Worm (Caenorhabditis elegans) whole organism, late embryonic: ENCODE measurements around the gene grk-1.

Experiments used
- Y22D7AL.16 ChIP-seq: sonication (generic microtip); optimal IDR thresholded peaks from 2 replicates; lab custom pipeline; 2016; ENCODE audit warnings: missing genetic modification characterization, missing compliant biosample characterization
- ama-1 ChIP-seq: fragments of 150-350 bp; optimal IDR thresholded peaks from 2 replicates; lab custom pipeline; 2014
- ceh-2 ChIP-seq: sonication (generic microtip); optimal IDR thresholded peaks from 2 replicates; lab custom pipeline; 2016; ENCODE audit warnings: missing genotype, missing genetic modification characterization, missing compliant biosample characterization
- elt-2 ChIP-seq: sonication (generic microtip); optimal IDR thresholded peaks from 2 replicates; lab custom pipeline; 2016; ENCODE audit warnings: missing genetic modification reagents, missing genetic modification characterization, missing compliant biosample characterization
- ets-4 ChIP-seq: sonication (generic microtip); optimal IDR thresholded peaks from 2 replicates; lab custom pipeline; 2016; ENCODE audit warnings: missing genetic modification characterization, missing compliant biosample characterization
- gmeb-2 ChIP-seq: sonication (generic microtip); optimal IDR thresholded peaks from 2 replicates; lab custom pipeline; 2016; ENCODE audit warnings: missing genetic modification characterization, inconsistent platforms, missing compliant biosample characterization
- rnt-1 ChIP-seq: sonication (generic microtip); optimal IDR thresholded peaks from 2 replicates; lab custom pipeline; 2016; ENCODE audit warnings: missing genetic modification characterization, missing compliant biosample characterization
- sox-2 ChIP-seq: fragments of 200-800 bp; sonication (Bioruptor generic); IDR thresholded peaks from 2 replicates; pipeline ENCODE4 v1.3.6; 2022; ENCODE audit warnings: missing genetic modification reagents, missing genetic modification characterization, missing compliant biosample characterization
- sox-4 ChIP-seq: sonication (generic microtip); optimal IDR thresholded peaks from 2 replicates; lab custom pipeline; 2017; ENCODE audit warnings: mild to moderate bottlenecking, missing genetic modification characterization, inconsistent platforms, missing compliant biosample characterization

ce11 chrX:9997344-9997743 is 1.7 kb downstream of the grk-1 start:
- no peak for TF ChIP-seq ets-4 (tag; lab: Kevin White, UChicago)
- TF ChIP-seq elt-2 (tag; lab: Kevin White, UChicago): no peak
- TF ChIP-seq gmeb-2 (tag; lab: Kevin White, UChicago): no peak
- no peak for TF ChIP-seq Y22D7AL.16 (tag; lab: Kevin White, UChicago)
- TF ChIP-seq rnt-1 (tag; lab: Kevin White, UChicago): no peak
- TF ChIP-seq ama-1 (lab: Kevin White, UChicago): no peak
- no peak for TF ChIP-seq sox-2 (GFP tag; lab: Robert Waterston, UW)
- no peak for TF ChIP-seq sox-4 (tag; lab: Kevin White, UChicago)
- TF ChIP-seq ceh-2 (tag; lab: Kevin White, UChicago): no peak
